Fruit fly (Drosophila melanogaster): Measurements from ENCODE around the gene fbl.

dm6 chr3L:20366674-20367372 is 17.4 kb upstream of the fbl start, which contains the start of the genes Toll-9 and in:
- TF ChIP-seq h (optimal IDR thresholded peaks at IDR 0.05) = no peak
- TF ChIP-seq psq (optimal IDR thresholded peaks at IDR 0.05) = no peak
- TF ChIP-seq Myc (optimal IDR thresholded peaks at IDR 0.05) = no peak
- TF ChIP-seq insv (optimal IDR thresholded peaks at IDR 0.05) = no peak
- no peak for TF ChIP-seq Sin3A (optimal IDR thresholded peaks at IDR 0.05)

All from Kc167 (cell line).